Worm (Caenorhabditis elegans): ENCODE data around the gene C34E10.10.

The C34E10.10 gene

ce11 chrIII:5227831-5228467 lies at the start of gene C34E10.10, which contains the start of the genes C34E10.12 and atp-2:
C34E10.10 (minus strand) TSS chrIII:5227884.
C34E10.12 (minus strand) TSS chrIII:5227881.
atp-2 (plus strand) TSS chrIII:5228417.
- no peak for TF ChIP-seq ztf-11 (tag; optimal IDR thresholded peaks at IDR 0.05)
- TF ChIP-seq ceh-32 (tag; optimal IDR thresholded peaks at IDR 0.05; ENCODE audit: poor library complexity), result no peak
- no peak for TF ChIP-seq saeg-2 (GFP tag; IDR thresholded peaks at IDR 0.05)
- TF ChIP-seq fos-1 (tag; optimal IDR thresholded peaks at IDR 0.05), result no peak
- TF ChIP-seq nhr-76 (tag; optimal IDR thresholded peaks at IDR 0.05), result no peak
- TF ChIP-seq ZK337.2 (GFP tag; IDR thresholded peaks at IDR 0.05), result no peak
- peak; percentile 93 for TF ChIP-seq mes-2 (tag; optimal IDR thresholded peaks at IDR 0.05; ENCODE audit: poor library complexity, severe bottlenecking)
- TF ChIP-seq ztf-7 (tag; optimal IDR thresholded peaks at IDR 0.05), result no peak
- TF ChIP-seq nhr-10 (tag; optimal IDR thresholded peaks at IDR 0.05), result no peak
- TF ChIP-seq duxl-1 (tag; optimal IDR thresholded peaks at IDR 0.05; ENCODE audit: poor library complexity), result peak; percentile 11
- no peak for TF ChIP-seq lir-3 (tag; optimal IDR thresholded peaks at IDR 0.05)
- no peak for TF ChIP-seq zfp-2 (tag; optimal IDR thresholded peaks at IDR 0.05)
- no peak for TF ChIP-seq gei-8 (GFP tag; optimal IDR thresholded peaks at IDR 0.05)
- no peak for TF ChIP-seq ceh-44 (GFP tag; IDR thresholded peaks at IDR 0.05)
- TF ChIP-seq nhr-41 (GFP tag; IDR thresholded peaks at IDR 0.05), result no peak
- TF ChIP-seq nhr-111 (GFP tag; optimal IDR thresholded peaks at IDR 0.05), result no peak
- TF ChIP-seq dpl-1 (GFP tag; optimal IDR thresholded peaks at IDR 0.05), result peak; percentile 81
- no peak for TF ChIP-seq ceh-82 (tag; optimal IDR thresholded peaks at IDR 0.05)
- TF ChIP-seq zag-1 (tag; optimal IDR thresholded peaks at IDR 0.05), result no peak
- TF ChIP-seq lsy-2 (tag; optimal IDR thresholded peaks at IDR 0.05), result peak in 1 of 2 experiments; percentile 93
- TF ChIP-seq snpc-4 (tag; optimal IDR thresholded peaks at IDR 0.05), result no peak
- no peak for TF ChIP-seq zip-2 (tag; optimal IDR thresholded peaks at IDR 0.05)
- no peak for TF ChIP-seq madf-5 (GFP tag; IDR thresholded peaks at IDR 0.05)
- no peak for TF ChIP-seq egl-27 (tag; optimal IDR thresholded peaks at IDR 0.05)
- TF ChIP-seq spr-1 (tag; optimal IDR thresholded peaks at IDR 0.05), result peak; percentile 52
- TF ChIP-seq vab-7 (GFP tag; IDR thresholded peaks at IDR 0.05), result no peak
- no peak for TF ChIP-seq lin-29 (GFP tag; IDR thresholded peaks at IDR 0.05)
- no peak for TF ChIP-seq tag-97 (GFP tag; IDR thresholded peaks at IDR 0.05)
- no peak for TF ChIP-seq dmd-8 (GFP tag; IDR thresholded peaks at IDR 0.05)
- TF ChIP-seq mxl-2 (GFP tag; conservative IDR thresholded peaks at IDR 0.05), result no peak
- TF ChIP-seq R02D3.7 (tag; optimal IDR thresholded peaks at IDR 0.05), result no peak
- TF ChIP-seq F49E8.2 (tag; optimal IDR thresholded peaks at IDR 0.05; ENCODE audit: borderline replicate concordance), result no peak
- TF ChIP-seq set-16 (GFP tag; IDR thresholded peaks at IDR 0.05), result no peak
- TF ChIP-seq lin-15B (tag; optimal IDR thresholded peaks at IDR 0.05), result no peak
- peak; percentile 55 for TF ChIP-seq pqm-1 (tag; optimal IDR thresholded peaks at IDR 0.05)
- peak; percentile 52 for TF ChIP-seq F37D6.2 (tag; optimal IDR thresholded peaks at IDR 0.05)
- TF ChIP-seq nhr-11 (tag; optimal IDR thresholded peaks at IDR 0.05), result peak; percentile 91
- no peak for TF ChIP-seq ctbp-1 (GFP tag; IDR thresholded peaks at IDR 0.05)
- TF ChIP-seq ceh-28 (tag; optimal IDR thresholded peaks at IDR 0.05), result no peak
- TF ChIP-seq ama-1 (optimal IDR thresholded peaks at IDR 0.05), result peak; percentile 88
- 0 out of 2 replicates have a peak, but pooled peaks have one; percentile 14 for TF ChIP-seq pha-4 (GFP tag; IDR thresholded peaks at IDR 0.05)
- no peak for TF ChIP-seq pha-4 (tag; optimal IDR thresholded peaks at IDR 0.05)
- TF ChIP-seq T26A8.4 (GFP tag; IDR thresholded peaks at IDR 0.05), result peak; percentile 60; the same call in 1 of the 2 replicates
- TF ChIP-seq cey-2 (tag; optimal IDR thresholded peaks at IDR 0.05; ENCODE audit: borderline replicate concordance, insufficient read depth), result no peak
- peak; percentile 79 for TF ChIP-seq nhr-6 (tag; optimal IDR thresholded peaks at IDR 0.05)
- TF ChIP-seq zfp-3 (GFP tag; conservative IDR thresholded peaks at IDR 0.05), result 0 out of 2 replicates have a peak, but pooled peaks have one; percentile 37
- no peak for TF ChIP-seq skn-1 (tag; optimal IDR thresholded peaks at IDR 0.05)
- TF ChIP-seq dve-1 (tag; optimal IDR thresholded peaks at IDR 0.05; ENCODE audit: insufficient read depth), result peak; percentile 92
- TF ChIP-seq attf-4 (tag; optimal IDR thresholded peaks at IDR 0.05), result no peak
- no peak for TF ChIP-seq lim-7 (GFP tag; IDR thresholded peaks at IDR 0.05)
- TF ChIP-seq ceh-62 (tag; optimal IDR thresholded peaks at IDR 0.05), result no peak
- TF ChIP-seq Y48G9A.11 (GFP tag; IDR thresholded peaks at IDR 0.05), result no peak

Measured in whole organism, L4 larva.